Worm (Caenorhabditis elegans) whole organism, L4/young adult: ENCODE results near the gene C04C11.25.

Source experiments
- dao-5 ChIP-seq: sonication (generic microtip); optimal IDR thresholded peaks from 2 replicates; lab custom pipeline; 2016; ENCODE audit warnings: missing genotype, missing genetic modification characterization, moderate library complexity, missing compliant biosample characterization
- him-1 ChIP-seq: sonication (generic microtip); optimal IDR thresholded peaks from 2 replicates; lab custom pipeline; 2016; ENCODE audit warnings: missing genotype, missing genetic modification reagents, missing genetic modification characterization, missing compliant biosample characterization

DNA sequence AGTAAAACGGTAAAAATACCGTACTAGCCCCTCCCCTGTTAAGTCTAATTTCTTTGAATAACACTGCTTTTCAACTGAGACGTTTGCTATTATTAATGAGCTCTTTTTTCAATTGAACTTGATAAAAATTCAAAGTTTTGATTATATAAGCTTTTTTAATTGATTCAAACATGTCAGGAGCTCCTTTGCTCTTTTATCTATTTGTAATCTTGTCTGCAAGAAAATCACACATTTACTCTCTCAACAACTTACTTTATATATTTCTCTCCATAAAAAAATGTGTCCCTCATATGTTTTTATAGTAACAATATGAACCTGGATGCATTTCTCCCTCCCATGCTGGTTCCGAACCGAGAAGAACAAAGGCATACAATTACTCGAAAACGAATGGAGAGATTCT is 5.0 kb upstream of the C04C11.25 start, which contains the start of gene C04C11.1:
- TF ChIP-seq dao-5 (tag; lab: Kevin White, UChicago) (no peak), him-1 (tag; lab: Kevin White, UChicago) (no peak)
